Fruit fly (Drosophila melanogaster) whole organism: Measurements from ENCODE around the gene Pgam5.

ENCODE experiments used
- CG8478 ChIP-seq: fragments of >200 bp; optimal IDR thresholded peaks from 2 replicates; lab custom pipeline; 2018; ENCODE audit warnings: inconsistent platforms
- Dll ChIP-seq: fragments of >200 bp; optimal IDR thresholded peaks from 2 replicates; lab custom pipeline; 2017
- EcR ChIP-seq, 2 experiments: fragments of >200 bp; optimal IDR thresholded peaks; 2 replicates each; lab custom pipeline; 2017; ENCODE audit warnings: missing biosample characterization in 2 of 2, missing genetic modification characterization in 2 of 2, missing genetic modification reagents in 2 of 2
- pan ChIP-seq: fragments of >200 bp; optimal IDR thresholded peaks from 2 replicates; lab custom pipeline; 2017
- psq ChIP-seq: fragments of >200 bp; optimal IDR thresholded peaks from 2 replicates; lab custom pipeline; 2017
- usp ChIP-seq: fragments of >200 bp; optimal IDR thresholded peaks from 2 replicates; lab custom pipeline; 2017; ENCODE audit warnings: missing biosample characterization, missing genetic modification characterization, mixed read lengths

dm6 chrX:1868586-1869111 is 4.7 kb downstream of the Pgam5 start, which contains the start of the genes CG14803 and Pex5:
- TF ChIP-seq psq (lab: Kevin White, UChicago) (no peak), usp (GFP tag; lab: Kevin White, UChicago) (no peak), pan (lab: Kevin White, UChicago) (no peak), Dll (lab: Kevin White, UChicago) (no peak), CG8478 (lab: Kevin White, UChicago) (no peak), EcR (GFP tag; optimal IDR thresholded peaks at IDR 0.05; lab: Kevin White, UChicago) (no peak)
